Worm (Caenorhabditis elegans) whole organism, young adult: ENCODE measurements around the gene Y82E9BR.10.

Source experiments
- B0019.2 ChIP-seq: fragments of 200-800 bp; sonication (Bioruptor generic); conservative IDR thresholded peaks from 2 replicates; pipeline ENCODE4 v1.3.6; 2022; ENCODE audit warnings: missing genetic modification reagents, missing genetic modification characterization, missing compliant biosample characterization
- B0261.1 ChIP-seq: sonication (generic microtip); optimal IDR thresholded peaks from 2 replicates; lab custom pipeline; 2016; ENCODE audit warnings: mild to moderate bottlenecking, missing genetic modification characterization, moderate library complexity, missing compliant biosample characterization
- B0336.3 ChIP-seq: fragments of 200-800 bp; sonication (Bioruptor generic); IDR thresholded peaks from 2 replicates; pipeline ENCODE4 v1.3.6; 2022; ENCODE audit warnings: missing genetic modification characterization, missing compliant biosample characterization
- C06A6.2 ChIP-seq: fragments of 200-800 bp; sonication (Bioruptor generic); conservative IDR thresholded peaks from 2 replicates; pipeline ENCODE4 v1.3.6; 2022; ENCODE audit warnings: missing genetic modification characterization, missing compliant biosample characterization
- C17E4.6 ChIP-seq: fragments of 200-800 bp; sonication (Bioruptor generic); IDR thresholded peaks from 2 replicates; pipeline ENCODE4 v1.3.6; 2022; ENCODE audit warnings: missing genetic modification reagents, missing genetic modification characterization, missing compliant biosample characterization
- F33H1.4 ChIP-seq: fragments of 200-800 bp; sonication (Bioruptor generic); IDR thresholded peaks from 2 replicates; pipeline ENCODE4 v1.3.6; 2022; ENCODE audit warnings: missing genetic modification reagents, missing genetic modification characterization, missing compliant biosample characterization
- K12H6.12 ChIP-seq: fragments of 200-800 bp; sonication (Bioruptor generic); optimal IDR thresholded peaks from 2 replicates; lab custom pipeline; 2018; ENCODE audit warnings: mild to moderate bottlenecking, missing genetic modification characterization, missing compliant biosample characterization
- T07F8.4 ChIP-seq: sonication (generic microtip); optimal IDR thresholded peaks from 2 replicates; lab custom pipeline; 2016; ENCODE audit warnings: mild to moderate bottlenecking, missing genetic modification characterization, moderate library complexity, missing compliant biosample characterization
- Y53G8AR.9 ChIP-seq: fragments of 200-800 bp; sonication (Bioruptor generic); conservative IDR thresholded peaks from 2 replicates; pipeline ENCODE4 v1.3.6; 2022; ENCODE audit warnings: missing genetic modification reagents, missing genetic modification characterization, missing compliant biosample characterization
- Y56A3A.18 ChIP-seq: fragments of 200-800 bp; sonication (Bioruptor generic); IDR thresholded peaks from 2 replicates; pipeline ENCODE4 v1.3.6; 2022; ENCODE audit warnings: missing genetic modification reagents, missing genetic modification characterization, missing compliant biosample characterization
- Y67H2A.10 ChIP-seq: fragments of 200-800 bp; sonication (Bioruptor generic); conservative IDR thresholded peaks from 2 replicates; pipeline ENCODE4 v1.3.6; 2022; ENCODE audit warnings: missing genetic modification reagents, missing genetic modification characterization, missing compliant biosample characterization
- aptf-3 ChIP-seq: fragments of 200-800 bp; sonication (Bioruptor generic); IDR thresholded peaks from 2 replicates; pipeline ENCODE4 v1.3.6; 2022; ENCODE audit warnings: missing genetic modification characterization, missing compliant biosample characterization
- ccch-3 ChIP-seq: fragments of 200-800 bp; sonication (Bioruptor generic); optimal IDR thresholded peaks from 2 replicates; lab custom pipeline; 2018; ENCODE audit warnings: mild to moderate bottlenecking, missing genetic modification characterization, missing compliant biosample characterization
- ceh-27 ChIP-seq: fragments of 200-800 bp; sonication (Bioruptor generic); optimal IDR thresholded peaks from 2 replicates; lab custom pipeline; 2018; ENCODE audit warnings: mild to moderate bottlenecking, missing genetic modification characterization, moderate library complexity, missing compliant biosample characterization
- ceh-40 ChIP-seq: fragments of 200-800 bp; sonication (Bioruptor generic); IDR thresholded peaks from 2 replicates; pipeline ENCODE4 v1.3.6; 2022; ENCODE audit warnings: missing genetic modification characterization, missing compliant biosample characterization
- ceh-79 ChIP-seq: sonication (generic microtip); optimal IDR thresholded peaks from 2 replicates; lab custom pipeline; 2017; ENCODE audit warnings: mild to moderate bottlenecking, missing genetic modification characterization, missing compliant biosample characterization
- ceh-91 ChIP-seq: fragments of 200-800 bp; sonication (Bioruptor generic); IDR thresholded peaks from 2 replicates; pipeline ENCODE4 v1.3.6; 2022; ENCODE audit warnings: missing genetic modification reagents, missing genetic modification characterization, missing compliant biosample characterization
- efl-1 ChIP-seq: fragments of 150-350 bp; optimal IDR thresholded peaks from 2 replicates; lab custom pipeline; 2014; ENCODE audit warnings: missing biosample characterization, missing genetic modification reagents, missing genetic modification characterization
- egl-18 ChIP-seq: fragments of 200-800 bp; sonication (Bioruptor generic); IDR thresholded peaks from 2 replicates; pipeline ENCODE4 v1.3.6; 2022; ENCODE audit warnings: missing genetic modification reagents, missing genetic modification characterization, missing compliant biosample characterization
- egrh-3 ChIP-seq: fragments of 200-800 bp; sonication (Bioruptor generic); IDR thresholded peaks from 2 replicates; pipeline ENCODE4 v1.3.6; 2022; ENCODE audit warnings: missing genetic modification reagents, missing genetic modification characterization, missing compliant biosample characterization
- ets-4 ChIP-seq: fragments of 200-800 bp; sonication (Bioruptor generic); optimal IDR thresholded peaks from 2 replicates; lab custom pipeline; 2018; ENCODE audit warnings: mild to moderate bottlenecking, missing genetic modification characterization, missing compliant biosample characterization
- hsf-1 ChIP-seq: fragments of 200-800 bp; sonication (Bioruptor generic); IDR thresholded peaks from 2 replicates; pipeline ENCODE4 v1.3.6; 2022; ENCODE audit warnings: missing genetic modification reagents, missing genetic modification characterization, missing compliant biosample characterization
- lag-1 ChIP-seq: fragments of 200-800 bp; sonication (Bioruptor generic); IDR thresholded peaks from 2 replicates; pipeline ENCODE4 v1.3.6; 2022; ENCODE audit warnings: missing genetic modification reagents, missing genetic modification characterization, missing compliant biosample characterization
- let-526 ChIP-seq: fragments of 200-800 bp; sonication (Bioruptor generic); IDR thresholded peaks from 2 replicates; pipeline ENCODE4 v1.3.6; 2022; ENCODE audit warnings: missing genetic modification reagents, missing genetic modification characterization, missing compliant biosample characterization
- lin-35 ChIP-seq, 3 experiments: fragments of 150-350 bp in 2 of 3; sonication (generic microtip) in 1 of 3; optimal IDR thresholded peaks; 2 replicates each; lab custom pipeline; 2014 to 2018; ENCODE audit warnings: missing biosample characterization in 3 of 3, missing genetic modification characterization in 3 of 3, missing genetic modification reagents in 3 of 3
- lin-40 ChIP-seq: sonication (generic microtip); optimal IDR thresholded peaks from 2 replicates; lab custom pipeline; 2016; ENCODE audit warnings: missing genetic modification characterization, mild to moderate bottlenecking, missing compliant biosample characterization, missing genotype, missing genetic modification reagents
- lin-54 ChIP-seq: fragments of 200-800 bp; sonication (Bioruptor generic); optimal IDR thresholded peaks from 2 replicates; lab custom pipeline; 2018; ENCODE audit warnings: mild to moderate bottlenecking, missing genetic modification characterization, missing compliant biosample characterization
- madf-10 ChIP-seq: sonication (generic microtip); optimal IDR thresholded peaks from 2 replicates; lab custom pipeline; 2016; ENCODE audit warnings: mild to moderate bottlenecking, missing genetic modification characterization, missing compliant biosample characterization
- madf-3 ChIP-seq: fragments of 200-800 bp; sonication (Bioruptor generic); IDR thresholded peaks from 2 replicates; pipeline ENCODE4 v1.3.6; 2022; ENCODE audit warnings: missing genetic modification reagents, missing genetic modification characterization, missing compliant biosample characterization
- madf-8 ChIP-seq: fragments of 200-800 bp; sonication (Bioruptor generic); conservative IDR thresholded peaks from 2 replicates; pipeline ENCODE4 v1.3.6; 2022; ENCODE audit warnings: missing genetic modification reagents, missing genetic modification characterization, missing compliant biosample characterization
- mcd-1 ChIP-seq: fragments of 200-800 bp; sonication (Bioruptor generic); IDR thresholded peaks from 2 replicates; pipeline ENCODE4 v1.3.6; 2022; ENCODE audit warnings: missing genetic modification reagents, missing genetic modification characterization, missing compliant biosample characterization
- mel-28 ChIP-seq: sonication (generic microtip); optimal IDR thresholded peaks from 2 replicates; lab custom pipeline; 2016; ENCODE audit warnings: borderline replicate concordance, mild to moderate bottlenecking, missing genetic modification characterization, missing compliant biosample characterization
- mes-4 ChIP-seq: sonication (generic microtip); optimal IDR thresholded peaks from 2 replicates; lab custom pipeline; 2016; ENCODE audit warnings: missing genotype, missing genetic modification characterization, missing compliant biosample characterization
- nfya-2 ChIP-seq: fragments of 200-800 bp; sonication (Bioruptor generic); IDR thresholded peaks from 2 replicates; pipeline ENCODE4 v1.3.6; 2022; ENCODE audit warnings: missing genetic modification reagents, missing genetic modification characterization, missing compliant biosample characterization
- nhr-179 ChIP-seq: sonication (generic microtip); optimal IDR thresholded peaks from 2 replicates; lab custom pipeline; 2016; ENCODE audit warnings: mild to moderate bottlenecking, missing genetic modification characterization, missing compliant biosample characterization
- nhr-27 ChIP-seq: fragments of 200-800 bp; sonication (Bioruptor generic); optimal IDR thresholded peaks from 2 replicates; lab custom pipeline; 2018; ENCODE audit warnings: mild to moderate bottlenecking, missing genetic modification characterization, moderate library complexity, missing compliant biosample characterization
- nhr-80 ChIP-seq: sonication (generic microtip); optimal IDR thresholded peaks from 2 replicates; lab custom pipeline; 2016; ENCODE audit warnings: missing genetic modification characterization, missing compliant biosample characterization
- nhr-90 ChIP-seq: sonication (generic microtip); optimal IDR thresholded peaks from 2 replicates; lab custom pipeline; 2016; ENCODE audit warnings: missing genotype, mild to moderate bottlenecking, missing genetic modification characterization, missing compliant biosample characterization
- pbrm-1 ChIP-seq: fragments of 200-800 bp; sonication (Bioruptor generic); IDR thresholded peaks from 2 replicates; pipeline ENCODE4 v1.3.6; 2022; ENCODE audit warnings: missing genetic modification reagents, missing genetic modification characterization, missing compliant biosample characterization
- rcor-1 ChIP-seq: fragments of 200-800 bp; sonication (Bioruptor generic); IDR thresholded peaks from 2 replicates; pipeline ENCODE4 v1.3.6; 2022; ENCODE audit warnings: missing genetic modification reagents, missing genetic modification characterization, missing compliant biosample characterization
- repo-1 ChIP-seq: sonication (generic microtip); optimal IDR thresholded peaks from 2 replicates; lab custom pipeline; 2017; ENCODE audit warnings: mild to moderate bottlenecking, missing genetic modification characterization, missing compliant biosample characterization
- rpc-1 ChIP-seq, 2 experiments: fragments of 150-350 bp in 1 of 2; sonication (generic microtip) in 1 of 2; optimal IDR thresholded peaks; 2 replicates each; lab custom pipeline; 2014 to 2018; ENCODE audit warnings: missing biosample characterization in 1 of 2, missing genetic modification characterization in 1 of 2, missing genetic modification reagents in 1 of 2, missing genotype in 1 of 2
- snpc-1.3 ChIP-seq: sonication (generic microtip); optimal IDR thresholded peaks from 2 replicates; lab custom pipeline; 2017; ENCODE audit warnings: missing genetic modification characterization, mild to moderate bottlenecking, missing compliant biosample characterization, antibody characterized with exemption, moderate library complexity, missing genotype, missing genetic modification reagents; ENCODE audit not compliant: insufficient read depth
- snpc-4 ChIP-seq, 5 experiments: fragments of 150-350 bp in 1 of 5; sonication (generic microtip) in 4 of 5; optimal IDR thresholded peaks; 2 replicates each; lab custom pipeline; 2014 to 2018; ENCODE audit warnings: missing genetic modification characterization in 5 of 5, missing biosample characterization in 3 of 5, antibody characterized with exemption in 2 of 5, mild to moderate bottlenecking in 2 of 5, missing compliant biosample characterization in 2 of 5, missing genotype in 2 of 5, moderate library complexity in 2 of 5, missing genetic modification reagents in 1 of 5
- tlf-1 ChIP-seq: fragments of 200-800 bp; sonication (Bioruptor generic); optimal IDR thresholded peaks from 2 replicates; lab custom pipeline; 2018; ENCODE audit warnings: mild to moderate bottlenecking, missing genetic modification characterization, missing compliant biosample characterization
- zim-3 ChIP-seq: sonication (generic microtip); optimal IDR thresholded peaks from 2 replicates; lab custom pipeline; 2017; ENCODE audit warnings: mild to moderate bottlenecking, missing genetic modification characterization, moderate library complexity, missing compliant biosample characterization
- ztf-28 ChIP-seq: fragments of 200-800 bp; sonication (Bioruptor generic); IDR thresholded peaks from 2 replicates; pipeline ENCODE4 v1.3.6; 2022; ENCODE audit warnings: missing genetic modification reagents, missing genetic modification characterization, missing compliant biosample characterization
- ztf-6 ChIP-seq: fragments of 200-800 bp; sonication (Bioruptor generic); IDR thresholded peaks from 2 replicates; pipeline ENCODE4 v1.3.6; 2022; ENCODE audit warnings: missing genetic modification reagents, missing genetic modification characterization, missing compliant biosample characterization

Gene Y82E9BR.10

ce11 chrIII:1418709-1419108 is 43.3 kb upstream of the Y82E9BR.10 start (continued):
- TF ChIP-seq lin-35 (GFP tag; optimal IDR thresholded peaks at IDR 0.05; lab: Kevin White, UChicago) = peak in 1 of 3 experiments; percentile 74
- peak; percentile 18 for TF ChIP-seq efl-1
- TF ChIP-seq rpc-1 (optimal IDR thresholded peaks at IDR 0.05; lab: Kevin White, UChicago) = peak; percentile 14
- TF ChIP-seq rpc-1 (tag; optimal IDR thresholded peaks at IDR 0.05; lab: Kevin White, UChicago) = no peak
- TF ChIP-seq hsf-1 = no peak
- TF ChIP-seq madf-8 (GFP tag; lab: Robert Waterston, UW) = no peak; the same call in 1 of the 2 replicates
- TF ChIP-seq ceh-79 (tag; lab: Kevin White, UChicago) = no peak
- peak; percentile 78 for TF ChIP-seq rcor-1
- TF ChIP-seq C17E4.6 = peak; percentile 65; the same call in 1 of the 2 replicates
- TF ChIP-seq snpc-4 (GFP tag; optimal IDR thresholded peaks at IDR 0.05; lab: Kevin White, UChicago) = peak; percentile 47
- TF ChIP-seq snpc-4 (tag; optimal IDR thresholded peaks at IDR 0.05; lab: Kevin White, UChicago) = peak; percentile 27 to 83 (median 60)
- peak; percentile 39 for TF ChIP-seq nhr-90 (tag; lab: Kevin White, UChicago)
- peak; percentile 83 for TF ChIP-seq tlf-1 (GFP tag; lab: Kevin White, UChicago)
- peak; percentile 89 for TF ChIP-seq egrh-3 (GFP tag; lab: Robert Waterston, UW)
- TF ChIP-seq B0261.1 (tag; lab: Kevin White, UChicago) = peak; percentile 14
- peak; percentile 71 for TF ChIP-seq madf-10 (tag; lab: Kevin White, UChicago)
- no peak for TF ChIP-seq mel-28 (tag; lab: Kevin White, UChicago)
- TF ChIP-seq pbrm-1 = peak; percentile 56; the same call in 1 of the 2 replicates
- no peak for TF ChIP-seq lag-1 (GFP tag; lab: Robert Waterston, UW)
- TF ChIP-seq mcd-1 (GFP tag; lab: Robert Waterston, UW) = peak; percentile 93
- no peak for TF ChIP-seq ccch-3
- peak; percentile 85 for TF ChIP-seq lin-54 (GFP tag; lab: Kevin White, UChicago)
- TF ChIP-seq ztf-6 (GFP tag; lab: Robert Waterston, UW) = no peak
- no peak for TF ChIP-seq aptf-3 (GFP tag; lab: Robert Waterston, UW)
- TF ChIP-seq nhr-80 = peak; percentile 62
- peak; percentile 62 for TF ChIP-seq snpc-1.3 (tag; lab: Kevin White, UChicago)
- no peak for TF ChIP-seq nhr-179 (tag; lab: Kevin White, UChicago)
- TF ChIP-seq T07F8.4 (tag; lab: Kevin White, UChicago) = no peak
- TF ChIP-seq ets-4 (GFP tag; lab: Kevin White, UChicago) = no peak
- no peak for TF ChIP-seq mes-4
- no peak for TF ChIP-seq egl-18 (GFP tag; lab: Robert Waterston, UW)
- no peak for TF ChIP-seq nfya-2 (GFP tag; lab: Robert Waterston, UW)
- TF ChIP-seq zim-3 (tag; lab: Kevin White, UChicago) = no peak
- TF ChIP-seq let-526 = no peak
- no peak for TF ChIP-seq ceh-40 (GFP tag; lab: Robert Waterston, UW)
- TF ChIP-seq B0019.2 (GFP tag; lab: Robert Waterston, UW) = peak; percentile 52; the same call in 1 of the 2 replicates
- peak; percentile 98 for TF ChIP-seq F33H1.4 (GFP tag; lab: Robert Waterston, UW)
- peak; percentile 77 for TF ChIP-seq ceh-27 (GFP tag; lab: Kevin White, UChicago)
- peak; percentile 78 for TF ChIP-seq K12H6.12
- peak; percentile 97 for TF ChIP-seq madf-3 (GFP tag; lab: Robert Waterston, UW)
- peak; percentile 74 for TF ChIP-seq ceh-91 (GFP tag; lab: Robert Waterston, UW)
- 0 out of 2 replicates have a peak, but pooled peaks have one; percentile 15 for TF ChIP-seq Y56A3A.18 (GFP tag; lab: Robert Waterston, UW)
- TF ChIP-seq repo-1 (tag; lab: Kevin White, UChicago) = peak; percentile 2
- TF ChIP-seq lin-40 = peak; percentile 82
- TF ChIP-seq Y53G8AR.9 (GFP tag; lab: Robert Waterston, UW) = peak; percentile 86
- peak; percentile 72 for TF ChIP-seq B0336.3 (GFP tag; lab: Robert Waterston, UW)
- TF ChIP-seq C06A6.2 (GFP tag; lab: Robert Waterston, UW) = peak; percentile 79
- no peak for TF ChIP-seq nhr-27 (tag; lab: Kevin White, UChicago)
- TF ChIP-seq ztf-28 (GFP tag; lab: Robert Waterston, UW) = peak; percentile 85; the same call in 1 of the 2 replicates
- TF ChIP-seq Y67H2A.10 = peak; percentile 73
